Worm (Caenorhabditis elegans) whole organism, L4 larva: ENCODE data around the gene T26H5.9.

Source experiments
- T20F7.1 ChIP-seq: fragments of 200-800 bp; sonication (Bioruptor generic); optimal IDR thresholded peaks from 2 replicates; lab custom pipeline; 2018; ENCODE audit warnings: mild to moderate bottlenecking, missing genetic modification characterization, missing compliant biosample characterization
- T26A8.4 ChIP-seq: fragments of 200-800 bp; sonication (Bioruptor generic); IDR thresholded peaks from 2 replicates; pipeline ENCODE4 v1.3.6; 2022; ENCODE audit warnings: missing genetic modification characterization, missing compliant biosample characterization
- Y105C5A.15 ChIP-seq: fragments of 200-800 bp; sonication (Bioruptor generic); IDR thresholded peaks from 2 replicates; pipeline ENCODE4 v1.3.6; 2022; ENCODE audit warnings: missing genetic modification characterization, missing compliant biosample characterization
- Y48G9A.11 ChIP-seq: fragments of 200-800 bp; sonication (Bioruptor generic); IDR thresholded peaks from 2 replicates; pipeline ENCODE4 v1.3.6; 2022; ENCODE audit warnings: missing genetic modification reagents, missing genetic modification characterization, missing compliant biosample characterization
- Y5F2A.4 ChIP-seq: fragments of 200-800 bp; sonication (Bioruptor generic); optimal IDR thresholded peaks from 2 replicates; lab custom pipeline; 2018; ENCODE audit warnings: mild to moderate bottlenecking, missing genetic modification characterization, missing compliant biosample characterization
- ZK337.2 ChIP-seq: fragments of 200-800 bp; sonication (Bioruptor generic); IDR thresholded peaks from 2 replicates; pipeline ENCODE4 v1.3.6; 2022; ENCODE audit warnings: missing genetic modification reagents, missing genetic modification characterization, missing compliant biosample characterization
- aha-1 ChIP-seq: fragments of 150-350 bp; peaks from one replicate; lab custom pipeline; 2014; ENCODE audit warnings: missing biosample characterization, missing genetic modification characterization
- ceh-44 ChIP-seq: fragments of 200-800 bp; sonication (Bioruptor generic); IDR thresholded peaks from 2 replicates; pipeline ENCODE4 v1.3.6; 2022; ENCODE audit warnings: missing genetic modification reagents, missing genetic modification characterization, missing compliant biosample characterization
- ceh-62 ChIP-seq: sonication (generic microtip); optimal IDR thresholded peaks from 2 replicates; lab custom pipeline; 2017; ENCODE audit warnings: missing biosample characterization, missing genetic modification characterization
- ceh-82 ChIP-seq: sonication (generic microtip); optimal IDR thresholded peaks from 2 replicates; lab custom pipeline; 2017; ENCODE audit warnings: missing biosample characterization, missing genetic modification characterization
- ces-1 ChIP-seq: fragments of 150-350 bp; sonication (generic microtip); optimal IDR thresholded peaks from 4 replicates; lab custom pipeline; 2014; ENCODE audit warnings: missing biosample characterization, missing genetic modification reagents, missing genetic modification characterization
- cey-2 ChIP-seq: sonication (generic microtip); optimal IDR thresholded peaks from 3 replicates; lab custom pipeline; 2017; ENCODE audit warnings: missing genetic modification characterization, mild to moderate bottlenecking, missing compliant biosample characterization, antibody characterized with exemption, borderline replicate concordance; ENCODE audit not compliant: insufficient read depth
- daf-12 ChIP-seq: fragments of 150-350 bp; optimal IDR thresholded peaks from 2 replicates; lab custom pipeline; 2014; ENCODE audit warnings: missing biosample characterization, missing genetic modification reagents, missing genetic modification characterization
- daf-16 ChIP-seq, 3 experiments: sonication (generic microtip); optimal IDR thresholded peaks; 2 replicates each; lab custom pipeline; 2016 to 2017; ENCODE audit warnings: missing genetic modification characterization in 3 of 3, missing genetic modification reagents in 3 of 3, mild to moderate bottlenecking in 2 of 3, missing compliant biosample characterization in 2 of 3, missing biosample characterization in 1 of 3, moderate library complexity in 1 of 3
- daf-8 ChIP-seq: fragments of 200-800 bp; sonication (Bioruptor generic); IDR thresholded peaks from 2 replicates; pipeline ENCODE4 v1.3.6; 2022; ENCODE audit warnings: missing genetic modification characterization, missing compliant biosample characterization
- dmd-6 ChIP-seq: fragments of 200-800 bp; sonication (Bioruptor generic); IDR thresholded peaks from 2 replicates; pipeline ENCODE4 v1.3.6; 2022; ENCODE audit warnings: missing genetic modification reagents, missing genetic modification characterization, missing compliant biosample characterization
- dmd-9 ChIP-seq: fragments of 200-800 bp; sonication (Bioruptor generic); IDR thresholded peaks from 2 replicates; pipeline ENCODE4 v1.3.6; 2022; ENCODE audit warnings: missing genetic modification reagents, missing genetic modification characterization, missing compliant biosample characterization
- duxl-1 ChIP-seq: sonication (generic microtip); optimal IDR thresholded peaks from 2 replicates; lab custom pipeline; 2016; ENCODE audit warnings: mild to moderate bottlenecking, missing genetic modification characterization, moderate library complexity, missing compliant biosample characterization; ENCODE audit not compliant: poor library complexity
- dve-1 ChIP-seq: sonication (generic microtip); optimal IDR thresholded peaks from 2 replicates; lab custom pipeline; 2017; ENCODE audit warnings: antibody characterized with exemption, mild to moderate bottlenecking, missing genetic modification characterization, missing compliant biosample characterization; ENCODE audit not compliant: insufficient read depth
- hlh-30 ChIP-seq: sonication (generic microtip); optimal IDR thresholded peaks from 2 replicates; lab custom pipeline; 2017; ENCODE audit warnings: antibody characterized with exemption, mild to moderate bottlenecking, missing genetic modification characterization, missing compliant biosample characterization; ENCODE audit not compliant: insufficient read depth
- hmg-1.1 ChIP-seq: fragments of 200-800 bp; sonication (Bioruptor generic); IDR thresholded peaks from 2 replicates; pipeline ENCODE4 v1.3.6; 2022; ENCODE audit warnings: missing genetic modification reagents, missing genetic modification characterization, missing compliant biosample characterization
- lim-7 ChIP-seq: fragments of 200-800 bp; sonication (Bioruptor generic); IDR thresholded peaks from 2 replicates; pipeline ENCODE4 v1.3.6; 2022; ENCODE audit warnings: missing genetic modification characterization, missing compliant biosample characterization
- lin-1 ChIP-seq: fragments of 200-800 bp; sonication (Bioruptor generic); IDR thresholded peaks from 2 replicates; pipeline ENCODE4 v1.3.6; 2022; ENCODE audit warnings: missing genetic modification reagents, missing genetic modification characterization, missing compliant biosample characterization
- lin-13 ChIP-seq: fragments of 150-350 bp; optimal IDR thresholded peaks from 2 replicates; lab custom pipeline; 2014; ENCODE audit warnings: missing biosample characterization, missing genetic modification reagents, missing genetic modification characterization
- lsy-2 ChIP-seq, 2 experiments: fragments of 150-350 bp in 1 of 2; sonication (generic microtip) in 1 of 2; optimal IDR thresholded peaks; 2 replicates each; lab custom pipeline; 2014 to 2017; ENCODE audit warnings: missing biosample characterization in 2 of 2, missing genetic modification characterization in 2 of 2
- madf-9 ChIP-seq: fragments of 200-800 bp; sonication (Bioruptor generic); conservative IDR thresholded peaks from 2 replicates; pipeline ENCODE4 v1.3.6; 2022; ENCODE audit warnings: missing genetic modification reagents, missing genetic modification characterization, missing compliant biosample characterization
- mdl-1 ChIP-seq, 2 experiments: fragments of 150-350 bp in 1 of 2; sonication (generic microtip) in 1 of 2; optimal IDR thresholded peaks; 2 replicates each; lab custom pipeline; 2014 to 2017; ENCODE audit warnings: missing biosample characterization in 2 of 2, missing genetic modification characterization in 2 of 2
- mdt-29 ChIP-seq: fragments of 200-800 bp; sonication (Bioruptor generic); IDR thresholded peaks from 2 replicates; pipeline ENCODE4 v1.3.6; 2022; ENCODE audit warnings: missing genetic modification reagents, missing genetic modification characterization, missing compliant biosample characterization
- mes-2 ChIP-seq: sonication (generic microtip); optimal IDR thresholded peaks from 2 replicates; lab custom pipeline; 2016; ENCODE audit warnings: missing genotype, mild to moderate bottlenecking, missing genetic modification characterization, missing compliant biosample characterization; ENCODE audit not compliant: poor library complexity, severe bottlenecking
- nhr-25 ChIP-seq: sonication (generic microtip); optimal IDR thresholded peaks from 2 replicates; lab custom pipeline; 2017; ENCODE audit warnings: missing genetic modification characterization, mild to moderate bottlenecking, missing compliant biosample characterization, antibody characterized with exemption, moderate library complexity, borderline replicate concordance; ENCODE audit not compliant: insufficient read depth
- nhr-77 ChIP-seq: fragments of 150-350 bp; optimal IDR thresholded peaks from 2 replicates; lab custom pipeline; 2014; ENCODE audit warnings: missing biosample characterization, missing genetic modification characterization
- saeg-2 ChIP-seq: fragments of 200-800 bp; sonication (Bioruptor generic); IDR thresholded peaks from 2 replicates; pipeline ENCODE4 v1.3.6; 2022; ENCODE audit warnings: missing genetic modification reagents, missing genetic modification characterization, missing compliant biosample characterization
- sdz-12 ChIP-seq: fragments of 200-800 bp; sonication (Bioruptor generic); optimal IDR thresholded peaks from 2 replicates; lab custom pipeline; 2018; ENCODE audit warnings: mild to moderate bottlenecking, missing genetic modification characterization, missing compliant biosample characterization
- snpc-1.2 ChIP-seq: fragments of 200-800 bp; sonication (Bioruptor generic); IDR thresholded peaks from 2 replicates; pipeline ENCODE4 v1.3.6; 2022; ENCODE audit warnings: missing genetic modification reagents, missing genetic modification characterization, missing compliant biosample characterization
- snpc-4 ChIP-seq: fragments of 150-350 bp; optimal IDR thresholded peaks from 2 replicates; lab custom pipeline; 2014; ENCODE audit warnings: missing biosample characterization, missing genetic modification characterization
- spr-1 ChIP-seq: sonication (generic microtip); optimal IDR thresholded peaks from 2 replicates; lab custom pipeline; 2016; ENCODE audit warnings: mild to moderate bottlenecking, missing genetic modification characterization, missing compliant biosample characterization
- tra-1 ChIP-seq: fragments of 200-800 bp; sonication (Bioruptor generic); IDR thresholded peaks from 2 replicates; pipeline ENCODE4 v1.3.6; 2022; ENCODE audit warnings: missing genetic modification reagents, missing genetic modification characterization, missing compliant biosample characterization
- zip-2 ChIP-seq: fragments of 150-350 bp; optimal IDR thresholded peaks from 2 replicates; lab custom pipeline; 2014; ENCODE audit warnings: missing biosample characterization, missing genetic modification characterization
- ztf-11 ChIP-seq: fragments of 150-350 bp; optimal IDR thresholded peaks from 2 replicates; lab custom pipeline; 2014; ENCODE audit warnings: missing biosample characterization, missing genetic modification characterization

The T26H5.9 gene

DNA sequence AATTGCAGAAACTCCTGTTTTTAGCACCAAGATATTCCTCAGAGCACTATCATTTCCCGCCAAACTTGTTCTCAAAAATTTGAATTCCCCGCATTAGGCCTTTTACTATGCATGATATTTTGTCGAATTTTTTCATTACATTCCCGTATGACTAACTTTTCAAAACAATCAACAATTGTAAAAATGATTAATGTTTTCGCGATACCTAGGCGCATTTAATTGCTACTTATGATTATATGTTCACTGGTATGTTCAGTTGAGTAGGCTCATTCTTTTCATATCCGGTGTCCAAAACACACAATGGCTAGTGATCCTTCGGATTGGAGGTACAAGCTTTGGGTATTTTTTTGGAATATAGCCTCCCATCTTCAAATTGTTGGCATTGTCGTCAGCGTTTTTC, 43.0 kb downstream of the T26H5.9 start, which contains the start of gene srw-21:
srw-21 (plus strand) TSS at position 301 of the 400 bp plus-strand sequence.
- TF ChIP-seq Y5F2A.4 (GFP tag; lab: Kevin White, UChicago) (no peak), daf-16 (GFP tag; optimal IDR thresholded peaks at IDR 0.05; lab: Kevin White, UChicago) (no peak), daf-16 (tag; optimal IDR thresholded peaks at IDR 0.05; lab: Kevin White, UChicago) (no peak), T20F7.1 (GFP tag; lab: Kevin White, UChicago) (no peak), ces-1 (GFP tag; lab: Kevin White, UChicago) (no peak), lim-7 (GFP tag; lab: Robert Waterston, UW) (no peak), lsy-2 (tag; optimal IDR thresholded peaks at IDR 0.05; lab: Kevin White, UChicago) (no peak), mdl-1 (tag; optimal IDR thresholded peaks at IDR 0.05; lab: Kevin White, UChicago) (no peak), dmd-6 (GFP tag; lab: Robert Waterston, UW) (no peak), zip-2 (no peak), daf-8 (GFP tag; lab: Robert Waterston, UW) (no peak), hlh-30 (tag; lab: Kevin White, UChicago) (no peak), tra-1 (GFP tag; lab: Robert Waterston, UW) (no peak), ztf-11 (tag; lab: Kevin White, UChicago) (no peak), lin-13 (GFP tag; lab: Kevin White, UChicago) (no peak), snpc-4 (tag; lab: Kevin White, UChicago) (no peak), T26A8.4 (GFP tag; lab: Robert Waterston, UW) (no peak), hmg-1.1 (GFP tag; lab: Robert Waterston, UW) (no peak), aha-1 (tag; lab: Kevin White, UChicago) (no peak), ceh-82 (no peak), lin-1 (GFP tag; lab: Robert Waterston, UW) (no peak)

DNA sequence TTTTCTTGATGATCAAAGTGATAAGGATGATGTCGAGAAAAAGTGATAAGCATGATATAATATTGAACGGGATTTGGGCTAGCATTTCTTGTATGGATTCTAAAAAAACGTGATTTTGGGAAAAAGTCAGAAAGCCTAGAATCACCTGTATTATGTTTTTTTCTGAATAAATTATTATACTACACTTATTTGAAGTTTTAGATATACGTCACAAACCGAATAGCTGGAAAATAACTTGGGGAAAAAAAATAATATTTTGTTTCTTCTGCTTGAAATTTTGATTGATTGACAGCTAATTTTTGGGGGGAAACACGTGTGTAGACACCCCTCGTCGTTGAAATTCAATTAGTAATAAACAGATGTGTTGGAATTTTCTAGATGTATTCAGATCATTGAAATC, 47.8 kb downstream of the T26H5.9 start, which contains the start of gene str-264:
str-264 (minus strand) TSS at position 101 of the 400 bp plus-strand sequence.
- TF ChIP-seq spr-1 (tag; lab: Kevin White, UChicago) (no peak), dve-1 (no peak), ZK337.2 (GFP tag; lab: Robert Waterston, UW) (no peak), lsy-2 (tag; optimal IDR thresholded peaks at IDR 0.05; lab: Kevin White, UChicago) (no peak), mes-2 (no peak), dmd-9 (GFP tag; lab: Robert Waterston, UW) (no peak), sdz-12 (no peak), snpc-1.2 (GFP tag; lab: Robert Waterston, UW) (no peak), nhr-25 (tag; lab: Kevin White, UChicago) (no peak), daf-12 (no peak), ztf-11 (tag; lab: Kevin White, UChicago) (no peak), saeg-2 (no peak), ceh-44 (GFP tag; lab: Robert Waterston, UW) (no peak), cey-2 (tag; lab: Kevin White, UChicago) (no peak), mdt-29 (no peak), madf-9 (GFP tag; lab: Robert Waterston, UW) (no peak)

DNA sequence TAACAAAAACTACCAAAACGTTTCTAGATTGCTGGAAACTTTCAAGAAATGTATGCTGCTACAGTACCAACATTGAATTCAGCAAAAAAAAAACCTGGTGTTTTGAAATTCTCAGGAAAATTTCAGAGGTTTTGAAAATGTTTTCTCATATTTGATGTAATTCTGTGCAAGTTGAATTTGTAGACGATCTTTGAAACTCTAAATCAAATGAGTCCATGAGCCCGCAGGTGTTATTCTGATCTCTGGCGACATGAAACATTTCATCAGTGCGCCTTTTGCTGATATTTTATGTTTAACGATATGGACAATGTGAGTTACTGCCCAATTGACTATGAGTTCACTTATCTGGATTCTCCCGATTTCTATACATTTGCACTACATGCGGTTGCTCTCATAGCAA, 49.0 kb downstream of the T26H5.9 start, which contains the start of gene srh-218:
srh-218 (plus strand) TSS at position 301 of the 400 bp plus-strand sequence.
- no peak for TF ChIP-seq lsy-2 (tag; optimal IDR thresholded peaks at IDR 0.05; lab: Kevin White, UChicago)
- no peak for TF ChIP-seq duxl-1 (tag; lab: Kevin White, UChicago)
- TF ChIP-seq daf-8 (GFP tag; lab: Robert Waterston, UW), result no peak
- no peak for TF ChIP-seq nhr-77
- no peak for TF ChIP-seq hmg-1.1 (GFP tag; lab: Robert Waterston, UW)
- TF ChIP-seq hlh-30 (tag; lab: Kevin White, UChicago), result no peak
- TF ChIP-seq ceh-62, result no peak
- TF ChIP-seq tra-1 (GFP tag; lab: Robert Waterston, UW), result no peak
- no peak for TF ChIP-seq Y48G9A.11 (GFP tag; lab: Robert Waterston, UW)
- no peak for TF ChIP-seq Y105C5A.15 (GFP tag; lab: Robert Waterston, UW)
